Worm (Caenorhabditis elegans) whole organism, midembryonic: ENCODE data around the gene T10B5.3.

Source experiments
- T22C8.4 ChIP-seq: fragments of 200-800 bp; sonication (Bioruptor generic); IDR thresholded peaks from 2 replicates; pipeline ENCODE4 v1.3.6; 2022; ENCODE audit warnings: missing genetic modification characterization, missing compliant biosample characterization
- cog-1 ChIP-seq: sonication (generic microtip); optimal IDR thresholded peaks from 2 replicates; lab custom pipeline; 2016; ENCODE audit warnings: missing genetic modification characterization, missing compliant biosample characterization
- flt-1 ChIP-seq: fragments of 200-800 bp; sonication (Bioruptor generic); IDR thresholded peaks from 2 replicates; pipeline ENCODE4 v1.3.6; 2022; ENCODE audit warnings: missing genetic modification characterization, missing compliant biosample characterization
- med-1 ChIP-seq: sonication (generic microtip); optimal IDR thresholded peaks from 2 replicates; lab custom pipeline; 2017; ENCODE audit warnings: missing genetic modification characterization, mild to moderate bottlenecking, missing compliant biosample characterization, antibody characterized with exemption, missing genetic modification reagents; ENCODE audit not compliant: insufficient read depth
- ref-1 ChIP-seq: fragments of 200-800 bp; sonication (Bioruptor generic); conservative IDR thresholded peaks from 2 replicates; pipeline ENCODE4 v1.3.6; 2022; ENCODE audit warnings: missing genetic modification reagents, missing genetic modification characterization, missing compliant biosample characterization
- tab-1 ChIP-seq: fragments of 200-800 bp; sonication (Bioruptor generic); IDR thresholded peaks from 2 replicates; pipeline ENCODE4 v1.3.6; 2022; ENCODE audit warnings: missing genetic modification characterization, missing compliant biosample characterization

DNA sequence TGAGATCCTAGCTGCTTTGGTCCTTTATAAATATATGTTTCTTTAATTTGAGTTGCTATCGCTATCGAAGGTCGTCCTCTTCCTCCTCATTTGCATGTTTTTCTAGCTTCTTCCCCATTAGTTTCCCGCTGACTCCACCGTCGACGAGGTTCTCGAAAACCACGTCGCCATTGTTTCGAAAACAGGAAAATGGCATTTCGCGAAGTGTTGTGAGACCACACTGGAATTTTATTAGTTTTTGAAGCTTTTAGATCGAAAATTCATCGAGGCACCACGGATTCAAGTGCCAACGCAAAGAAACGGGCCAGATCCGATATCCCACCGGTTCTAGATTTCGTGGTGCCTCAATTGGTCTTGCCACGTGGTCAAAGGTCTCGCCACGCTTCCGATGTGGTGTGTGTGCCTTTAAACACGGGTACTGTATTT, 946 bp upstream of the T10B5.3 start:
- TF ChIP-seq T22C8.4 (GFP tag; lab: Robert Waterston, UW) (no peak), flt-1 (GFP tag; lab: Robert Waterston, UW) (no peak), ref-1 (GFP tag; lab: Robert Waterston, UW) (no peak), med-1 (GFP tag; lab: Kevin White, UChicago) (no peak), tab-1 (GFP tag; lab: Robert Waterston, UW) (no peak), cog-1 (no peak)
